In the genomic region with DNA sequence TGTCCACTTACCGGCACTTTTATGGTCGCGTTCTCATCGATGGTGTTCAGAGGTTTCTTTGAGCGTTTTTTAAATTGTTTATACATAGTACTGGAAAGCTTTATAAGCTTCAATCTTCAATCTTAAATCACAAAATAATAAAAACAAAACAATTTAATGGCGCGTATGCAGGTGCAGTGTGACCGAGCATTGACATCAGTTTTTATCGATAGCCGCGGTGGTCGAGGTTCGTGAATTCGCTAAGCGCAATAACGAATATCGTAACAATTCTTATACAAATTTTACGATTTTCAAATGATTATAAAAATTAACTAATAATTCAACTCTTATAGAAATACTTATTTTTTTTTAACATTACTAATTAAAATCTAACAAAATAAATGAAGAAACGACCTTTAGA, we compare ENCODE assay signal across 1 fruit fly cellular context.
TF ChIP-seq lines count a peak whose summit lies in the region.

A gene (minus strand): TSS at position 183 of the 400 bp plus-strand sequence.

TF ChIP-seq in whole organism, embryonic, 481 proteins besides CTCF, POLR2A, EP300 and RAD21 (continued from another document and continues in another):
- TF ChIP-seq Ptx1 (GFP tag; IDR thresholded peaks at IDR 0.05; lab: Robert Waterston, UW) (no peak), Dek (tag; optimal IDR thresholded peaks at IDR 0.05; lab: Kevin White, UChicago) (no peak), Tbp (GFP tag; optimal IDR thresholded peaks at IDR 0.05; lab: Kevin White, UChicago) (no peak), ranshi (GFP tag; IDR thresholded peaks at IDR 0.05; lab: Robert Waterston, UW) (no peak), kay (GFP tag; optimal IDR thresholded peaks at IDR 0.05; lab: Kevin White, UChicago) (no peak), h (optimal IDR thresholded peaks at IDR 0.05; lab: Kevin White, UChicago) (no peak), Lpt (GFP tag; optimal IDR thresholded peaks at IDR 0.05; lab: Kevin White, UChicago) (no peak), CG6765 (GFP tag; optimal IDR thresholded peaks at IDR 0.05; lab: Kevin White, UChicago) (no peak), CG1529 (GFP tag; optimal IDR thresholded peaks at IDR 0.05; lab: Kevin White, UChicago) (no peak), CG10543 (GFP tag; optimal IDR thresholded peaks at IDR 0.05; lab: Kevin White, UChicago) (no peak), knrl (GFP tag; IDR thresholded peaks at IDR 0.05; lab: Robert Waterston, UW; ENCODE audit: partially characterized antibody) (peak; percentile 70), CG9817 (tag; optimal IDR thresholded peaks at IDR 0.05; lab: Kevin White, UChicago) (no peak), CG7839 (tag; optimal IDR thresholded peaks at IDR 0.05; lab: Kevin White, UChicago) (no peak), unpg (GFP tag; optimal IDR thresholded peaks at IDR 0.05; lab: Kevin White, UChicago) (no peak), Dp (GFP tag; optimal IDR thresholded peaks at IDR 0.05; lab: Kevin White, UChicago) (peak; percentile 89), CG3163 (GFP tag; optimal IDR thresholded peaks at IDR 0.05; lab: Kevin White, UChicago) (no peak), bab2 (GFP tag; optimal IDR thresholded peaks at IDR 0.05; lab: Kevin White, UChicago) (no peak), Pdp1 (GFP tag; optimal IDR thresholded peaks at IDR 0.05; lab: Kevin White, UChicago) (no peak), CG4617 (GFP tag; optimal IDR thresholded peaks at IDR 0.05; lab: Kevin White, UChicago; ENCODE audit: borderline replicate concordance) (no peak), HLHmδ (GFP tag; optimal IDR thresholded peaks at IDR 0.05; lab: Kevin White, UChicago) (no peak), CG17328 (GFP tag; IDR thresholded peaks at IDR 0.05; lab: Robert Waterston, UW) (no peak), CG9876 (GFP tag; optimal IDR thresholded peaks at IDR 0.05; lab: Kevin White, UChicago) (no peak), CG10209 (GFP tag; optimal IDR thresholded peaks at IDR 0.05; lab: Kevin White, UChicago) (no peak), so (GFP tag; IDR thresholded peaks at IDR 0.05; lab: Robert Waterston, UW) (no peak), CG2129 (GFP tag; IDR thresholded peaks at IDR 0.05; lab: Robert Waterston, UW; ENCODE audit: partially characterized antibody) (no peak), ac (GFP tag; optimal IDR thresholded peaks at IDR 0.05; lab: Kevin White, UChicago) (no peak), chif (GFP tag; optimal IDR thresholded peaks at IDR 0.05; lab: Kevin White, UChicago) (no peak), CG4707 (GFP tag; optimal IDR thresholded peaks at IDR 0.05; lab: Kevin White, UChicago) (no peak), Nf-YC (tag; optimal IDR thresholded peaks at IDR 0.05; lab: Kevin White, UChicago) (no peak), Dad (GFP tag; optimal IDR thresholded peaks at IDR 0.05; lab: Kevin White, UChicago) (no peak), dm (GFP tag; optimal IDR thresholded peaks at IDR 0.05; lab: Kevin White, UChicago) (no peak), ato (GFP tag; IDR thresholded peaks at IDR 0.05; lab: Robert Waterston, UW; ENCODE audit: partially characterized antibody) (no peak), eve (GFP tag; optimal IDR thresholded peaks at IDR 0.05; lab: Kevin White, UChicago) (no peak), CG32767 (GFP tag; IDR thresholded peaks at IDR 0.05; lab: Robert Waterston, UW) (no peak), z (GFP tag; IDR thresholded peaks at IDR 0.05; lab: Robert Waterston, UW) (no peak), Abd-B (GFP tag; optimal IDR thresholded peaks at IDR 0.05; lab: Kevin White, UChicago) (no peak), Ets97D (GFP tag; optimal IDR thresholded peaks at IDR 0.05; lab: Kevin White, UChicago) (peak; percentile 53), CG1792 (GFP tag; optimal IDR thresholded peaks at IDR 0.05; lab: Kevin White, UChicago) (no peak), Bdp1 (GFP tag; optimal IDR thresholded peaks at IDR 0.05; lab: Kevin White, UChicago) (no peak), lola (GFP tag; optimal IDR thresholded peaks at IDR 0.05; lab: Kevin White, UChicago) (no peak), seq (GFP tag; IDR thresholded peaks at IDR 0.05; lab: Robert Waterston, UW) (no peak), CG11723 (GFP tag; optimal IDR thresholded peaks at IDR 0.05; lab: Kevin White, UChicago) (no peak), scrt (GFP tag; optimal IDR thresholded peaks at IDR 0.05; lab: Kevin White, UChicago) (no peak), grau (tag; optimal IDR thresholded peaks at IDR 0.05; lab: Kevin White, UChicago) (no peak), ttk (GFP tag; IDR thresholded peaks at IDR 0.05; lab: Robert Waterston, UW) (no peak), C15 (GFP tag; IDR thresholded peaks at IDR 0.05; lab: Robert Waterston, UW) (no peak), Ravus (GFP tag; IDR thresholded peaks at IDR 0.05; lab: Robert Waterston, UW) (no peak), jigr1 (GFP tag; IDR thresholded peaks at IDR 0.05; lab: Robert Waterston, UW) (no peak), CG1603 (tag; optimal IDR thresholded peaks at IDR 0.05; lab: Kevin White, UChicago) (no peak), twi (tag; optimal IDR thresholded peaks at IDR 0.05; lab: Kevin White, UChicago) (no peak), CG30403 (GFP tag; optimal IDR thresholded peaks at IDR 0.05; lab: Kevin White, UChicago) (no peak), Lhr (GFP tag; optimal IDR thresholded peaks at IDR 0.05; lab: Kevin White, UChicago) (no peak), CG31388 (GFP tag; optimal IDR thresholded peaks at IDR 0.05; lab: Kevin White, UChicago) (no peak), Atf6 (GFP tag; IDR thresholded peaks at IDR 0.05; lab: Robert Waterston, UW) (no peak), sisA (GFP tag; IDR thresholded peaks at IDR 0.05; lab: Robert Waterston, UW) (no peak), CG16815 (GFP tag; optimal IDR thresholded peaks at IDR 0.05; lab: Kevin White, UChicago) (no peak), CG15269 (tag; optimal IDR thresholded peaks at IDR 0.05; lab: Kevin White, UChicago) (no peak), CG8290 (GFP tag; optimal IDR thresholded peaks at IDR 0.05; lab: Kevin White, UChicago) (no peak), CG8290 (tag; optimal IDR thresholded peaks at IDR 0.05; lab: Kevin White, UChicago) (no peak), Aef1 (GFP tag; IDR thresholded peaks at IDR 0.05; lab: Robert Waterston, UW) (no peak), abd-A (tag; optimal IDR thresholded peaks at IDR 0.05; lab: Kevin White, UChicago) (no peak), CG13894 (tag; optimal IDR thresholded peaks at IDR 0.05; lab: Kevin White, UChicago) (no peak), CG6689 (GFP tag; IDR thresholded peaks at IDR 0.05; lab: Robert Waterston, UW) (no peak), bcd (GFP tag; optimal IDR thresholded peaks at IDR 0.05; lab: Kevin White, UChicago) (no peak), ap (GFP tag; IDR thresholded peaks at IDR 0.05; lab: Robert Waterston, UW) (no peak), mld (GFP tag; IDR thresholded peaks at IDR 0.05; lab: Robert Waterston, UW; ENCODE audit: partially characterized antibody) (no peak), gcm (GFP tag; optimal IDR thresholded peaks at IDR 0.05; lab: Kevin White, UChicago) (no peak), trem (tag; optimal IDR thresholded peaks at IDR 0.05; lab: Kevin White, UChicago) (peak; percentile 49), CG4820 (GFP tag; optimal IDR thresholded peaks at IDR 0.05; lab: Kevin White, UChicago) (no peak), Atf3 (GFP tag; optimal IDR thresholded peaks at IDR 0.05; lab: Kevin White, UChicago) (no peak), fd64A (GFP tag; optimal IDR thresholded peaks at IDR 0.05; lab: Kevin White, UChicago) (no peak), CG12942 (GFP tag; optimal IDR thresholded peaks at IDR 0.05; lab: Kevin White, UChicago) (no peak), lbe (GFP tag; optimal IDR thresholded peaks at IDR 0.05; lab: Kevin White, UChicago) (no peak), B-H2 (GFP tag; optimal IDR thresholded peaks at IDR 0.05; lab: Kevin White, UChicago) (no peak), corto (GFP tag; optimal IDR thresholded peaks at IDR 0.05; lab: Kevin White, UChicago) (no peak), dan (GFP tag; IDR thresholded peaks at IDR 0.05; lab: Robert Waterston, UW) (no peak), CG10979 (tag; optimal IDR thresholded peaks at IDR 0.05; lab: Kevin White, UChicago) (no peak), Dref (GFP tag; IDR thresholded peaks at IDR 0.05; lab: Robert Waterston, UW) (peak; percentile 80), CG9797 (GFP tag; optimal IDR thresholded peaks at IDR 0.05; lab: Kevin White, UChicago) (peak; percentile 74), Elba2 (GFP tag; optimal IDR thresholded peaks at IDR 0.05; lab: Kevin White, UChicago) (no peak), H15 (GFP tag; IDR thresholded peaks at IDR 0.05; lab: Robert Waterston, UW) (no peak), fd96Cb (tag; optimal IDR thresholded peaks at IDR 0.05; lab: Kevin White, UChicago) (no peak), mam (GFP tag; optimal IDR thresholded peaks at IDR 0.05; lab: Kevin White, UChicago) (no peak), CG8924 (tag; optimal IDR thresholded peaks at IDR 0.05; lab: Kevin White, UChicago) (no peak), bbx (GFP tag; IDR thresholded peaks at IDR 0.05; lab: Robert Waterston, UW; ENCODE audit: partially characterized antibody) (peak; percentile 56; the same call in 1 of the 2 replicates), CG6791 (GFP tag; IDR thresholded peaks at IDR 0.05; lab: Robert Waterston, UW; ENCODE audit: partially characterized antibody) (no peak), Dip2 (GFP tag; IDR thresholded peaks at IDR 0.05; lab: Robert Waterston, UW) (no peak), CG31365 (tag; optimal IDR thresholded peaks at IDR 0.05; lab: Kevin White, UChicago) (no peak), cas (GFP tag; IDR thresholded peaks at IDR 0.05; lab: Robert Waterston, UW) (no peak), vvl (GFP tag; IDR thresholded peaks at IDR 0.05; lab: Robert Waterston, UW) (no peak), lmd (GFP tag; IDR thresholded peaks at IDR 0.05; lab: Robert Waterston, UW) (no peak), CG11085 (GFP tag; IDR thresholded peaks at IDR 0.05; lab: Robert Waterston, UW) (no peak), CG12155 (GFP tag; optimal IDR thresholded peaks at IDR 0.05; lab: Kevin White, UChicago) (no peak), dmrt11E (tag; optimal IDR thresholded peaks at IDR 0.05; lab: Kevin White, UChicago) (no peak), inv (GFP tag; IDR thresholded peaks at IDR 0.05; lab: Robert Waterston, UW; ENCODE audit: partially characterized antibody) (0 out of 2 replicates have a peak, but pooled peaks have one; percentile 24), CG6254 (GFP tag; optimal IDR thresholded peaks at IDR 0.05; lab: Kevin White, UChicago) (no peak), E2f1 (GFP tag; IDR thresholded peaks at IDR 0.05; lab: Robert Waterston, UW) (no peak), Chrac-16 (GFP tag; optimal IDR thresholded peaks at IDR 0.05; lab: Kevin White, UChicago) (no peak), CG4282 (GFP tag; optimal IDR thresholded peaks at IDR 0.05; lab: Kevin White, UChicago) (no peak), CG15696 (tag; optimal IDR thresholded peaks at IDR 0.05; lab: Kevin White, UChicago) (no peak), Spps (tag; optimal IDR thresholded peaks at IDR 0.05; lab: Kevin White, UChicago) (no peak), cwo (GFP tag; optimal IDR thresholded peaks at IDR 0.05; lab: Kevin White, UChicago) (no peak), CG6854 (GFP tag; optimal IDR thresholded peaks at IDR 0.05; lab: Kevin White, UChicago) (no peak), CG4360 (GFP tag; IDR thresholded peaks at IDR 0.05; lab: Robert Waterston, UW) (no peak), CG11247 (GFP tag; IDR thresholded peaks at IDR 0.05; lab: Robert Waterston, UW) (no peak), CG16779 (GFP tag; IDR thresholded peaks at IDR 0.05; lab: Robert Waterston, UW) (no peak), CG9609 (GFP tag; optimal IDR thresholded peaks at IDR 0.05; lab: Kevin White, UChicago) (no peak), wek (GFP tag; optimal IDR thresholded peaks at IDR 0.05; lab: Kevin White, UChicago) (no peak), CoRest (tag; optimal IDR thresholded peaks at IDR 0.05; lab: Kevin White, UChicago) (no peak), CG12071 (GFP tag; optimal IDR thresholded peaks at IDR 0.05; lab: Kevin White, UChicago) (no peak), CG2678 (tag; optimal IDR thresholded peaks at IDR 0.05; lab: Kevin White, UChicago) (no peak), Kr (GFP tag; optimal IDR thresholded peaks at IDR 0.05; lab: Kevin White, UChicago) (no peak), usp (GFP tag; optimal IDR thresholded peaks at IDR 0.05; lab: Kevin White, UChicago) (no peak), pum (GFP tag; optimal IDR thresholded peaks at IDR 0.05; lab: Kevin White, UChicago) (no peak), dati (GFP tag; IDR thresholded peaks at IDR 0.05; lab: Robert Waterston, UW) (no peak), CG17359 (tag; optimal IDR thresholded peaks at IDR 0.05; lab: Kevin White, UChicago) (no peak), bowl (GFP tag; IDR thresholded peaks at IDR 0.05; lab: Robert Waterston, UW) (no peak), HLH4C (GFP tag; IDR thresholded peaks at IDR 0.05; lab: Robert Waterston, UW; ENCODE audit: partially characterized antibody) (0 out of 3 replicates have a peak, but pooled peaks have one; percentile 9), CG42726 (GFP tag; IDR thresholded peaks at IDR 0.05; lab: Robert Waterston, UW; ENCODE audit: partially characterized antibody) (no peak), sima (GFP tag; optimal IDR thresholded peaks at IDR 0.05; lab: Kevin White, UChicago) (no peak), Med (GFP tag; lab: Kevin White, UChicago) (no peak), crol (GFP tag; IDR thresholded peaks at IDR 0.05; lab: Robert Waterston, UW) (no peak), Sry-δ (GFP tag; optimal IDR thresholded peaks at IDR 0.05; lab: Kevin White, UChicago) (peak; percentile 41), yki (optimal IDR thresholded peaks at IDR 0.05; lab: Kevin White, UChicago) (no peak), p53 (GFP tag; optimal IDR thresholded peaks at IDR 0.05; lab: Kevin White, UChicago) (no peak), Taf1 (GFP tag; IDR thresholded peaks at IDR 0.05; lab: Robert Waterston, UW) (no peak), Scr (GFP tag; IDR thresholded peaks at IDR 0.05; lab: Robert Waterston, UW; ENCODE audit: partially characterized antibody) (no peak; the same call in 1 of the 2 replicates), hkb (optimal IDR thresholded peaks at IDR 0.05; lab: Kevin White, UChicago) (no peak), hkb (GFP tag; IDR thresholded peaks at IDR 0.05; lab: Robert Waterston, UW) (no peak), CG14710 (tag; optimal IDR thresholded peaks at IDR 0.05; lab: Kevin White, UChicago) (no peak), ase (GFP tag; IDR thresholded peaks at IDR 0.05; lab: Robert Waterston, UW) (no peak), Doc3 (GFP tag; IDR thresholded peaks at IDR 0.05; lab: Robert Waterston, UW; ENCODE audit: partially characterized antibody) (0 out of 3 replicates have a peak, but pooled peaks have one; percentile 27), gfzf (GFP tag; optimal IDR thresholded peaks at IDR 0.05; lab: Kevin White, UChicago) (peak; percentile 60), BtbVII (GFP tag; optimal IDR thresholded peaks at IDR 0.05; lab: Kevin White, UChicago) (no peak)
